Fruit fly (Drosophila melanogaster): ENCODE measurements around the gene Ctps.

Ctps gene

dm6 chr3L:15094589-15095288 lies 3.0 kb upstream of the Ctps start, which contains the start of the genes sstn, Plp and GlyRS (continued):
- TF ChIP-seq ttk (GFP tag; IDR thresholded peaks at IDR 0.05) (no peak), CG7271 (tag; optimal IDR thresholded peaks at IDR 0.05) (no peak), Atf-2 (GFP tag; optimal IDR thresholded peaks at IDR 0.05) (no peak), Tbp (GFP tag; optimal IDR thresholded peaks at IDR 0.05) (no peak), emc (GFP tag; optimal IDR thresholded peaks at IDR 0.05) (no peak), sisA (GFP tag; IDR thresholded peaks at IDR 0.05) (no peak), yki (optimal IDR thresholded peaks at IDR 0.05) (no peak), Six4 (GFP tag; optimal IDR thresholded peaks at IDR 0.05) (no peak), CG10654 (GFP tag; optimal IDR thresholded peaks at IDR 0.05) (peak; percentile 29), repo (GFP tag; optimal IDR thresholded peaks at IDR 0.05) (no peak), gcm2 (GFP tag; optimal IDR thresholded peaks at IDR 0.05) (no peak), tup (GFP tag; optimal IDR thresholded peaks at IDR 0.05) (no peak), CG32532 (GFP tag; IDR thresholded peaks at IDR 0.05) (no peak), Ets65A (GFP tag) (peak; percentile 41), CG5245 (GFP tag; optimal IDR thresholded peaks at IDR 0.05) (no peak), CG3281 (GFP tag; optimal IDR thresholded peaks at IDR 0.05) (peak; percentile 39), z (GFP tag; IDR thresholded peaks at IDR 0.05) (no peak), CHES-1-like (GFP tag; optimal IDR thresholded peaks at IDR 0.05) (no peak), Meics (GFP tag; optimal IDR thresholded peaks at IDR 0.05) (peak; percentile 46), CG13624 (GFP tag; optimal IDR thresholded peaks at IDR 0.05) (no peak), pho (GFP tag; optimal IDR thresholded peaks at IDR 0.05) (no peak), Adf1 (GFP tag; IDR thresholded peaks at IDR 0.05) (peak; percentile 13; the same call in 1 of the 2 replicates), CG15696 (tag; optimal IDR thresholded peaks at IDR 0.05) (peak; percentile 37), CG30431 (GFP tag; optimal IDR thresholded peaks at IDR 0.05) (no peak), abd-A (tag; optimal IDR thresholded peaks at IDR 0.05) (no peak), dpn (GFP tag; optimal IDR thresholded peaks at IDR 0.05) (peak in 1 of 2 experiments; percentile 39), HLHmδ (GFP tag; optimal IDR thresholded peaks at IDR 0.05) (no peak), Taf1 (GFP tag; IDR thresholded peaks at IDR 0.05) (no peak), Aef1 (GFP tag; IDR thresholded peaks at IDR 0.05) (no peak), Poxn (GFP tag; IDR thresholded peaks at IDR 0.05) (no peak), fd102C (GFP tag; optimal IDR thresholded peaks at IDR 0.05) (no peak), Trl (optimal IDR thresholded peaks at IDR 0.05) (peak in 1 of 2 experiments; percentile 12), Trl (GFP tag; optimal IDR thresholded peaks at IDR 0.05) (no peak), bigmax (GFP tag; optimal IDR thresholded peaks at IDR 0.05) (no peak), ranshi (GFP tag; IDR thresholded peaks at IDR 0.05) (no peak), zfh2 (GFP tag; optimal IDR thresholded peaks at IDR 0.05) (peak; percentile 14), Chrac-16 (GFP tag; optimal IDR thresholded peaks at IDR 0.05) (peak; percentile 38), dmrt99B (tag; optimal IDR thresholded peaks at IDR 0.05) (peak; percentile 23), NfI (GFP tag; optimal IDR thresholded peaks at IDR 0.05) (peak; percentile 57), CG31224 (GFP tag; IDR thresholded peaks at IDR 0.05) (no peak), Mrtf (GFP tag; IDR thresholded peaks at IDR 0.05) (no peak), Dfd (GFP tag; optimal IDR thresholded peaks at IDR 0.05) (no peak), CG7745 (tag; optimal IDR thresholded peaks at IDR 0.05) (no peak), CrebB (tag; optimal IDR thresholded peaks at IDR 0.05) (no peak), Scr (GFP tag; IDR thresholded peaks at IDR 0.05; ENCODE audit: partially characterized antibody) (peak; percentile 45), C15 (GFP tag; IDR thresholded peaks at IDR 0.05) (no peak), CG13123 (GFP tag; optimal IDR thresholded peaks at IDR 0.05) (peak; percentile 22), fu2 (GFP tag; optimal IDR thresholded peaks at IDR 0.05) (no peak), CG2202 (tag; optimal IDR thresholded peaks at IDR 0.05) (no peak), tgo (GFP tag; IDR thresholded peaks at IDR 0.05) (no peak), Ets97D (GFP tag; optimal IDR thresholded peaks at IDR 0.05) (no peak), maf-S (GFP tag; optimal IDR thresholded peaks at IDR 0.05) (no peak), CG18011 (GFP tag; optimal IDR thresholded peaks at IDR 0.05) (no peak)

Measured in whole organism, embryonic.